Fruit fly (Drosophila melanogaster) whole organism, embryonic: ENCODE data around the gene fit.

Experiments
- Awh ChIP-seq: fragments of 200-800 bp; sonication (Bioruptor generic); IDR thresholded peaks from 2 replicates; pipeline ENCODE4, ENCODE4 v1.3.6; 2022; ENCODE audit warnings: missing biosample characterization, missing genetic modification characterization
- Bteb2 ChIP-seq: fragments of 200-800 bp; sonication (Bioruptor generic); optimal IDR thresholded peaks from 2 replicates; lab custom pipeline; 2016; ENCODE audit warnings: missing biosample characterization, missing genetic modification characterization
- CG11085 ChIP-seq: fragments of 200-800 bp; sonication (Bioruptor generic); IDR thresholded peaks from 2 replicates; pipeline ENCODE4 v1.3.6; 2022; ENCODE audit warnings: missing biosample characterization, missing genetic modification characterization
- CG11247 ChIP-seq: fragments of 200-800 bp; sonication (Bioruptor generic); IDR thresholded peaks from 2 replicates; pipeline ENCODE4 v1.3.6; 2022; ENCODE audit warnings: missing biosample characterization, missing genetic modification characterization
- CG11398 ChIP-seq: fragments of 200-800 bp; sonication (Bioruptor generic); optimal IDR thresholded peaks from 2 replicates; lab custom pipeline; 2016; ENCODE audit warnings: missing biosample characterization, missing genetic modification characterization
- CG11723 ChIP-seq: fragments of 200-800 bp; sonication (Bioruptor generic); optimal IDR thresholded peaks from 2 replicates; lab custom pipeline; 2017; ENCODE audit warnings: missing biosample characterization, mild to moderate bottlenecking, missing genetic modification characterization
- CG13624 ChIP-seq: fragments of 200-800 bp; sonication (Bioruptor generic); optimal IDR thresholded peaks from 2 replicates; lab custom pipeline; 2016; ENCODE audit warnings: missing biosample characterization, missing genetic modification characterization
- CG14965 ChIP-seq: fragments of 200-800 bp; sonication (Bioruptor generic); optimal IDR thresholded peaks from 2 replicates; lab custom pipeline; 2016; ENCODE audit warnings: missing biosample characterization, missing genetic modification characterization, borderline replicate concordance
- CG15011 ChIP-seq: fragments of 200-800 bp; sonication (Bioruptor generic); optimal IDR thresholded peaks from 3 replicates; lab custom pipeline; 2018; ENCODE audit warnings: missing biosample characterization, mild to moderate bottlenecking, missing genetic modification characterization
- CG16815 ChIP-seq: fragments of 200-800 bp; sonication (Bioruptor generic); optimal IDR thresholded peaks from 3 replicates; lab custom pipeline; 2017; ENCODE audit warnings: missing biosample characterization, mild to moderate bottlenecking, missing genetic modification characterization
- CG17385 ChIP-seq: fragments of 200-800 bp; sonication (Bioruptor generic); optimal IDR thresholded peaks from 3 replicates; lab custom pipeline; 2018; ENCODE audit warnings: missing biosample characterization, mild to moderate bottlenecking, missing genetic modification characterization
- CG32532 ChIP-seq: fragments of 200-800 bp; sonication (Bioruptor generic); IDR thresholded peaks from 2 replicates; pipeline ENCODE4 v1.3.6; 2022; ENCODE audit warnings: missing biosample characterization, missing genetic modification characterization
- CG32767 ChIP-seq: fragments of 200-800 bp; sonication (Bioruptor generic); IDR thresholded peaks from 2 replicates; pipeline ENCODE4 v1.3.6; 2022; ENCODE audit warnings: missing biosample characterization, missing genetic modification characterization
- CG33213 ChIP-seq: fragments of 200-800 bp; sonication (Bioruptor generic); optimal IDR thresholded peaks from 3 replicates; lab custom pipeline; 2016; ENCODE audit warnings: missing biosample characterization, missing genetic modification characterization
- CG4282 ChIP-seq: fragments of 200-800 bp; sonication (Bioruptor generic); optimal IDR thresholded peaks from 2 replicates; lab custom pipeline; 2016; ENCODE audit warnings: missing biosample characterization, missing genetic modification characterization
- CG5953 ChIP-seq: fragments of 200-800 bp; sonication (Bioruptor generic); IDR thresholded peaks from 2 replicates; pipeline ENCODE4 v1.3.6; 2022; ENCODE audit warnings: missing biosample characterization, missing genetic modification characterization
- CG8089 ChIP-seq: fragments of 200-800 bp; sonication (Bioruptor generic); optimal IDR thresholded peaks from 3 replicates; lab custom pipeline; 2016; ENCODE audit warnings: missing biosample characterization, missing genetic modification characterization
- D19A ChIP-seq: fragments of 200-800 bp; optimal IDR thresholded peaks from 3 replicates; lab custom pipeline; 2019; ENCODE audit warnings: missing biosample characterization, mild to moderate bottlenecking, missing genetic modification characterization, moderate library complexity
- Dad ChIP-seq: fragments of 200-800 bp; sonication (Bioruptor generic); optimal IDR thresholded peaks from 3 replicates; lab custom pipeline; 2016; ENCODE audit warnings: missing biosample characterization, missing genetic modification characterization
- Dbx ChIP-seq: fragments of 200-800 bp; sonication (Bioruptor generic); IDR thresholded peaks from 3 replicates; pipeline ENCODE4 v1.3.6; 2022; ENCODE audit warnings: missing biosample characterization, missing genetic modification characterization
- Doc2 ChIP-seq: fragments of 200-800 bp; sonication (Bioruptor generic); IDR thresholded peaks from 2 replicates; pipeline ENCODE4 v1.3.6; 2022; ENCODE audit warnings: missing biosample characterization, missing genetic modification characterization
- Gsc ChIP-seq: fragments of 200-800 bp; sonication (Bioruptor generic); IDR thresholded peaks from 2 replicates; pipeline ENCODE4 v1.3.6; 2022; ENCODE audit warnings: missing biosample characterization, missing genetic modification characterization
- Hey ChIP-seq: fragments of 200-800 bp; sonication (Bioruptor generic); optimal IDR thresholded peaks from 3 replicates; lab custom pipeline; 2018; ENCODE audit warnings: missing biosample characterization, mild to moderate bottlenecking, missing genetic modification characterization
- Neu2 ChIP-seq: fragments of 200-800 bp; sonication (Bioruptor generic); optimal IDR thresholded peaks from 3 replicates; lab custom pipeline; 2016; ENCODE audit warnings: missing biosample characterization, missing genetic modification characterization, borderline replicate concordance
- PHDP ChIP-seq: fragments of 200-800 bp; sonication (Bioruptor generic); optimal IDR thresholded peaks from 3 replicates; lab custom pipeline; 2018; ENCODE audit warnings: missing biosample characterization, mild to moderate bottlenecking, missing genetic modification characterization, moderate library complexity
- Ravus ChIP-seq: fragments of 200-800 bp; sonication (Bioruptor generic); IDR thresholded peaks from 2 replicates; pipeline ENCODE4 v1.3.6; 2022; ENCODE audit warnings: missing biosample characterization, missing genetic modification characterization
- Rx ChIP-seq: fragments of 200-800 bp; sonication (Bioruptor generic); IDR thresholded peaks from 2 replicates; pipeline ENCODE4 v1.3.6; 2022; ENCODE audit warnings: missing biosample characterization, missing genetic modification characterization
- Sox102F ChIP-seq: fragments of 200-800 bp; sonication (Bioruptor generic); optimal IDR thresholded peaks from 2 replicates; lab custom pipeline; 2018; ENCODE audit warnings: missing biosample characterization, mild to moderate bottlenecking, missing genetic modification characterization, moderate library complexity
- abd-A ChIP-seq: fragments of 200-800 bp; sonication (Bioruptor generic); optimal IDR thresholded peaks from 3 replicates; lab custom pipeline; 2019; ENCODE audit warnings: missing biosample characterization, mild to moderate bottlenecking, missing genetic modification characterization, moderate library complexity
- amos ChIP-seq: fragments of 200-800 bp; sonication (Bioruptor generic); IDR thresholded peaks from 2 replicates; pipeline ENCODE4 v1.3.6; 2022; ENCODE audit warnings: missing biosample characterization, missing genetic modification characterization; ENCODE audit not compliant: partially characterized antibody
- aop ChIP-seq: fragments of 200-800 bp; sonication (Bioruptor generic); IDR thresholded peaks from 2 replicates; pipeline ENCODE4 v1.3.6; 2022; ENCODE audit warnings: missing biosample characterization, missing genetic modification characterization
- az2 ChIP-seq: fragments of 200-800 bp; sonication (Bioruptor generic); optimal IDR thresholded peaks from 3 replicates; lab custom pipeline; 2016; ENCODE audit warnings: missing biosample characterization, missing genetic modification characterization
- bbx ChIP-seq: fragments of 200-800 bp; sonication (Bioruptor generic); IDR thresholded peaks from 2 replicates; pipeline ENCODE4 v1.3.6; 2022; ENCODE audit warnings: missing biosample characterization, missing genetic modification characterization; ENCODE audit not compliant: partially characterized antibody
- chinmo ChIP-seq: fragments of 200-800 bp; sonication (Bioruptor generic); IDR thresholded peaks from 4 replicates; pipeline ENCODE4 v1.3.6; 2022; ENCODE audit warnings: missing biosample characterization, missing genetic modification characterization; ENCODE audit not compliant: partially characterized antibody
- dati ChIP-seq: fragments of 200-800 bp; sonication (Bioruptor generic); IDR thresholded peaks from 2 replicates; pipeline ENCODE4 v1.3.6; 2022; ENCODE audit warnings: missing biosample characterization, missing genetic modification characterization
- eve ChIP-seq, 2 experiments: fragments of >200 bp; optimal IDR thresholded peaks; 2 replicates each; lab custom pipeline; 2017; ENCODE audit warnings: missing biosample characterization in 2 of 2, missing genetic modification characterization in 2 of 2
- exex ChIP-seq: fragments of 200-800 bp; sonication (Bioruptor generic); optimal IDR thresholded peaks from 4 replicates; lab custom pipeline; 2018; ENCODE audit warnings: missing biosample characterization, mild to moderate bottlenecking, missing genetic modification characterization, moderate library complexity
- lmd ChIP-seq: fragments of 200-800 bp; sonication (Bioruptor generic); IDR thresholded peaks from 2 replicates; pipeline ENCODE4 v1.3.6; 2022; ENCODE audit warnings: missing biosample characterization, missing genetic modification characterization
- luna ChIP-seq: fragments of 200-800 bp; sonication (Bioruptor generic); optimal IDR thresholded peaks from 2 replicates; lab custom pipeline; 2016; ENCODE audit warnings: missing biosample characterization, missing genetic modification characterization
- org-1 ChIP-seq: fragments of 200-800 bp; sonication (Bioruptor generic); optimal IDR thresholded peaks from 2 replicates; lab custom pipeline; 2017; ENCODE audit warnings: missing biosample characterization, missing genetic modification characterization
- pho ChIP-seq: fragments of 200-800 bp; sonication (Bioruptor generic); optimal IDR thresholded peaks from 2 replicates; lab custom pipeline; 2016; ENCODE audit warnings: missing biosample characterization, missing genetic modification characterization
- pita ChIP-seq: fragments of 200-800 bp; sonication (Bioruptor generic); optimal IDR thresholded peaks from 2 replicates; lab custom pipeline; 2017; ENCODE audit warnings: missing biosample characterization, mild to moderate bottlenecking, missing genetic modification characterization
- rib ChIP-seq: fragments of 200-800 bp; sonication (Bioruptor generic); IDR thresholded peaks from 2 replicates; pipeline ENCODE4 v1.3.6; 2022; ENCODE audit warnings: missing biosample characterization, missing genetic modification characterization
- salm ChIP-seq: fragments of 200-800 bp; sonication (Bioruptor generic); optimal IDR thresholded peaks from 2 replicates; lab custom pipeline; 2018; ENCODE audit warnings: missing biosample characterization, mild to moderate bottlenecking, missing genetic modification characterization
- stwl ChIP-seq: fragments of 200-800 bp; sonication (Bioruptor generic); optimal IDR thresholded peaks from 3 replicates; lab custom pipeline; 2018; ENCODE audit warnings: missing biosample characterization, mild to moderate bottlenecking, missing genetic modification characterization, moderate library complexity
- sug ChIP-seq: fragments of 200-800 bp; optimal IDR thresholded peaks from 2 replicates; lab custom pipeline; 2019; ENCODE audit warnings: missing biosample characterization, mild to moderate bottlenecking, missing genetic modification characterization, moderate library complexity
- unc-4 ChIP-seq: fragments of 200-800 bp; sonication (Bioruptor generic); IDR thresholded peaks from 2 replicates; pipeline ENCODE4 v1.3.6; 2022; ENCODE audit warnings: missing biosample characterization, missing genetic modification characterization; ENCODE audit not compliant: partially characterized antibody
- vfl ChIP-seq: fragments of 200-800 bp; sonication (Bioruptor generic); optimal IDR thresholded peaks from 2 replicates; lab custom pipeline; 2016; ENCODE audit warnings: missing biosample characterization, missing genetic modification characterization
- yki ChIP-seq: fragments of >200 bp; optimal IDR thresholded peaks from 3 replicates; lab custom pipeline; 2018
- z ChIP-seq: fragments of 200-800 bp; sonication (Bioruptor generic); IDR thresholded peaks from 3 replicates; pipeline ENCODE4 v1.3.6; 2022; ENCODE audit warnings: missing biosample characterization, missing genetic modification characterization

Gene fit

DNA sequence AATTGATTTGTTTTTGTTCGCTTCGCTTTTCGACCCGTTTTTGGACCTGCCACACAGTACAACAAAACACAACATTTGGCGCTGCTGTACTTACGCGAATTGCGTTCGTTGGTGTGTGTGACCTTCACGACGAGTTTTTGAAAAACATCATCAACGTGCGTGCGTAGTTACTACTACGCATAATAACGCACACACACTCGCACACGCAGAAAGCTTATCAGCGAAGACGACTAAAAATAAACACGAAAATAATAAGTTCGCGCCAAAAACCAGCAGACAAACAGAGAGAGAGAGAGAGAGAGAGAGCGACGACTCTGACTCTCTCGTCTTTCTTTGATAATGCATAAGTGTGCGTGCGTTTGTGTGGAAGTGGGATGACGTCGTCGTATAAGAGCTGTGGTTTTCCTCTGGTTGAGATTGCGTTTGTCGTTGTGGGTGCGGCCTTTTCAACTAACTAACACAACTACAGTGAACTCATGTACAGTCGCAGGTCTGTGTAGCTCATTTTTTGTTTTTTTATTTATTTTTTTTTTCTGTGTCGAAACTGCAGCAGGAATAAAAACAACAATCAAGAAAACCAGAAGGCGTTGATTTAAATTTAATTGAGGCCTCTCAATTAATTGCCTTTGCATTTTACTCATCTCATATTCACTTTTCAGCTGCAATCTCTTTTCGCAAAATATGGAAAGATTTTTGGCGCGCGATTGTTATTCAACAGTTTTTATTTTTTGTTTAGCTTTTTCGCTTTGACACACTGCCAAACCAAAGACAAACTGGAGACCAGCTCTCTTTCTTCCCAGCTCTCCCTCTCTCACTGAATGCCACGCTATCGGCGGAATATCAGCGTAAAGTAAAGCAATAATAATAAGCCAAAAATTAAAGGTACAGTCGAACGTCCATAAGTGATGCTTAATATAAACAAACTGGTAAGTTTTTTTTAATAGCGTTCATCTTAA lies 30.4 kb downstream of the fit start (continued):
- TF ChIP-seq vfl (GFP tag; lab: Kevin White, UChicago) (no peak), Gsc (no peak), Sox102F (GFP tag; lab: Kevin White, UChicago) (no peak), CG8089 (no peak), z (no peak), CG14965 (peak; percentile 1), unc-4 (GFP tag; lab: Robert Waterston, UW) (peak; percentile 34; the same call in 1 of the 2 replicates), lmd (GFP tag; lab: Robert Waterston, UW) (no peak), D19A (tag; lab: Kevin White, UChicago) (no peak), sug (tag; lab: Kevin White, UChicago) (peak; percentile 44), CG11085 (GFP tag; lab: Robert Waterston, UW) (no peak), dati (GFP tag; lab: Robert Waterston, UW) (no peak), CG11723 (no peak), Neu2 (no peak), CG11247 (GFP tag; lab: Robert Waterston, UW) (no peak), CG15011 (GFP tag; lab: Kevin White, UChicago) (no peak), az2 (GFP tag; lab: Kevin White, UChicago) (peak; percentile 17), CG5953 (GFP tag; lab: Robert Waterston, UW) (no peak), pita (GFP tag; lab: Kevin White, UChicago) (no peak), Hey (tag; lab: Kevin White, UChicago) (peak; percentile 53), Dbx (GFP tag; lab: Robert Waterston, UW) (0 out of 3 replicates have a peak, but pooled peaks have one; percentile 10), CG33213 (no peak), luna (GFP tag; lab: Kevin White, UChicago) (no peak), rib (GFP tag; lab: Robert Waterston, UW) (peak; percentile 79; the same call in 1 of the 2 replicates), CG11398 (no peak), Rx (no peak), chinmo (peak; percentile 94), org-1 (GFP tag; lab: Kevin White, UChicago) (no peak), pho (GFP tag; lab: Kevin White, UChicago) (no peak), CG13624 (peak; percentile 89), eve (GFP tag; optimal IDR thresholded peaks at IDR 0.05; lab: Kevin White, UChicago) (peak in 1 of 2 experiments; percentile 70), exex (tag; lab: Kevin White, UChicago) (peak; percentile 54), yki (lab: Kevin White, UChicago) (peak; percentile 70), salm (tag; lab: Kevin White, UChicago) (no peak), aop (GFP tag; lab: Robert Waterston, UW) (no peak), PHDP (tag; lab: Kevin White, UChicago) (no peak), stwl (no peak), Doc2 (GFP tag; lab: Robert Waterston, UW) (no peak), Awh (0 out of 2 replicates have a peak, but pooled peaks have one; percentile 30), amos (no peak), abd-A (tag; lab: Kevin White, UChicago) (peak; percentile 88), CG16815 (GFP tag; lab: Kevin White, UChicago) (no peak), CG32532 (no peak), CG4282 (GFP tag; lab: Kevin White, UChicago) (no peak), CG32767 (GFP tag; lab: Robert Waterston, UW) (no peak), bbx (GFP tag; lab: Robert Waterston, UW) (no peak), Ravus (GFP tag; lab: Robert Waterston, UW) (no peak), CG17385 (peak; percentile 21), Bteb2 (GFP tag; lab: Kevin White, UChicago) (no peak), Dad (no peak)
